Worm (Caenorhabditis elegans) whole organism, mixed stage, embryonic: ENCODE data around the gene swt-6.

Source experiments
- M03D4.4 ChIP-seq: sonication (generic microtip); optimal IDR thresholded peaks from 2 replicates; lab custom pipeline; 2017; ENCODE audit warnings: mild to moderate bottlenecking, missing genetic modification characterization, missing compliant biosample characterization
- bed-3 ChIP-seq: fragments of 200-800 bp; sonication (Bioruptor generic); optimal IDR thresholded peaks from 3 replicates; lab custom pipeline; 2018; ENCODE audit warnings: mild to moderate bottlenecking, missing genetic modification characterization, moderate library complexity, missing compliant biosample characterization
- ceh-39 ChIP-seq: fragments of 150-350 bp; optimal IDR thresholded peaks from 2 replicates; lab custom pipeline; 2014; ENCODE audit warnings: missing biosample characterization, missing genetic modification characterization
- ceh-43 ChIP-seq: fragments of 200-800 bp; sonication (Bioruptor generic); optimal IDR thresholded peaks from 2 replicates; lab custom pipeline; 2018; ENCODE audit warnings: mild to moderate bottlenecking, missing genetic modification characterization, moderate library complexity, missing compliant biosample characterization
- ces-1 ChIP-seq: fragments of 150-350 bp; optimal IDR thresholded peaks from 2 replicates; lab custom pipeline; 2014; ENCODE audit warnings: missing biosample characterization, missing genetic modification reagents, missing genetic modification characterization
- cnd-1 ChIP-seq: fragments of 200-800 bp; sonication (Bioruptor generic); optimal IDR thresholded peaks from 2 replicates; lab custom pipeline; 2018; ENCODE audit warnings: mild to moderate bottlenecking, missing genetic modification characterization, missing compliant biosample characterization
- drap-1 ChIP-seq: fragments of 200-800 bp; sonication (Bioruptor generic); optimal IDR thresholded peaks from 3 replicates; lab custom pipeline; 2018; ENCODE audit warnings: mild to moderate bottlenecking, missing genetic modification characterization, missing compliant biosample characterization
- elt-1 ChIP-seq: sonication (generic microtip); optimal IDR thresholded peaks from 2 replicates; lab custom pipeline; 2017; ENCODE audit warnings: missing genetic modification characterization, mild to moderate bottlenecking, missing compliant biosample characterization, antibody characterized with exemption, moderate library complexity, borderline replicate concordance; ENCODE audit not compliant: insufficient read depth
- elt-3 ChIP-seq: fragments of 150-350 bp; optimal IDR thresholded peaks from 2 replicates; lab custom pipeline; 2014; ENCODE audit warnings: missing biosample characterization, missing genetic modification characterization
- flh-1 ChIP-seq: fragments of 200-800 bp; sonication (Bioruptor generic); optimal IDR thresholded peaks from 2 replicates; lab custom pipeline; 2018; ENCODE audit warnings: mild to moderate bottlenecking, missing genetic modification characterization, moderate library complexity, missing compliant biosample characterization
- ham-2 ChIP-seq: fragments of 200-800 bp; sonication (Bioruptor generic); optimal IDR thresholded peaks from 2 replicates; lab custom pipeline; 2018; ENCODE audit warnings: mild to moderate bottlenecking, missing genetic modification characterization, missing compliant biosample characterization
- hlh-1 ChIP-seq: fragments of 150-350 bp; optimal IDR thresholded peaks from 2 replicates; lab custom pipeline; 2014; ENCODE audit warnings: missing biosample characterization, missing genetic modification reagents, missing genetic modification characterization
- lin-32 ChIP-seq: fragments of 200-800 bp; sonication (Bioruptor generic); optimal IDR thresholded peaks from 2 replicates; lab custom pipeline; 2018; ENCODE audit warnings: mild to moderate bottlenecking, missing genetic modification characterization, missing compliant biosample characterization
- lsy-2 ChIP-seq: fragments of 150-350 bp; optimal IDR thresholded peaks from 2 replicates; lab custom pipeline; 2014; ENCODE audit warnings: missing biosample characterization, missing genetic modification characterization
- mab-5 ChIP-seq: fragments of 150-350 bp; optimal IDR thresholded peaks from 2 replicates; lab custom pipeline; 2014; ENCODE audit warnings: missing biosample characterization, missing genetic modification characterization
- mep-1 ChIP-seq: fragments of 150-350 bp; optimal IDR thresholded peaks from 2 replicates; lab custom pipeline; 2017; ENCODE audit warnings: missing biosample characterization, missing genetic modification reagents, missing genetic modification characterization, inconsistent platforms
- mls-2 ChIP-seq: sonication (generic microtip); optimal IDR thresholded peaks from 2 replicates; lab custom pipeline; 2016; ENCODE audit warnings: mild to moderate bottlenecking, missing genetic modification characterization, moderate library complexity, missing compliant biosample characterization
- nhr-2 ChIP-seq: fragments of 150-350 bp; optimal IDR thresholded peaks from 2 replicates; lab custom pipeline; 2014; ENCODE audit warnings: missing biosample characterization, missing genetic modification characterization
- nhr-237 ChIP-seq: fragments of 150-350 bp; optimal IDR thresholded peaks from 2 replicates; lab custom pipeline; 2014; ENCODE audit warnings: missing biosample characterization, missing genetic modification characterization
- nhr-28 ChIP-seq: fragments of 150-350 bp; optimal IDR thresholded peaks from 2 replicates; lab custom pipeline; 2014; ENCODE audit warnings: missing biosample characterization, missing genetic modification characterization
- pha-4 ChIP-seq: fragments of 150-350 bp; optimal IDR thresholded peaks from 2 replicates; lab custom pipeline; 2018; ENCODE audit warnings: missing biosample characterization, missing genetic modification reagents, missing genetic modification characterization
- sem-2 ChIP-seq: fragments of 200-800 bp; sonication (Bioruptor generic); optimal IDR thresholded peaks from 2 replicates; lab custom pipeline; 2018; ENCODE audit warnings: mild to moderate bottlenecking, missing genetic modification characterization, missing compliant biosample characterization
- snpc-4 ChIP-seq: fragments of 150-350 bp; optimal IDR thresholded peaks from 2 replicates; lab custom pipeline; 2014; ENCODE audit warnings: missing biosample characterization, missing genetic modification characterization
- sptf-1 ChIP-seq: sonication (generic microtip); optimal IDR thresholded peaks from 2 replicates; lab custom pipeline; 2017; ENCODE audit warnings: mild to moderate bottlenecking, missing genetic modification characterization, moderate library complexity, missing compliant biosample characterization
- tbx-8 ChIP-seq: fragments of 200-800 bp; sonication (Bioruptor generic); optimal IDR thresholded peaks from 2 replicates; lab custom pipeline; 2018; ENCODE audit warnings: mild to moderate bottlenecking, missing genetic modification characterization, moderate library complexity, missing compliant biosample characterization
- unc-120 ChIP-seq: sonication (generic microtip); optimal IDR thresholded peaks from 2 replicates; lab custom pipeline; 2017; ENCODE audit warnings: missing genetic modification characterization, missing compliant biosample characterization; ENCODE audit not compliant: poor library complexity, severe bottlenecking
- unc-39 ChIP-seq: fragments of 150-350 bp; optimal IDR thresholded peaks from 2 replicates; lab custom pipeline; 2014; ENCODE audit warnings: missing biosample characterization, missing genetic modification characterization
- zip-8 ChIP-seq: fragments of 150-350 bp; optimal IDR thresholded peaks from 2 replicates; lab custom pipeline; 2014; ENCODE audit warnings: missing biosample characterization, missing genetic modification characterization
- ztf-11 ChIP-seq: fragments of 150-350 bp; optimal IDR thresholded peaks from 2 replicates; lab custom pipeline; 2014; ENCODE audit warnings: missing biosample characterization, missing genetic modification characterization

swt-6 gene

ce11 chrV:13908916-13909176 lies 45.3 kb upstream of the swt-6 start, which contains the start of gene C06B3.6:
TSS of gene C06B3.6 (minus strand) at chrV:13908967.
- TF ChIP-seq cnd-1 (no peak), unc-120 (tag; lab: Kevin White, UChicago) (no peak), drap-1 (GFP tag; lab: Kevin White, UChicago) (no peak), flh-1 (GFP tag; lab: Kevin White, UChicago) (no peak), nhr-28 (no peak), bed-3 (GFP tag; lab: Kevin White, UChicago) (no peak), nhr-2 (tag; lab: Kevin White, UChicago) (no peak), ham-2 (GFP tag; lab: Kevin White, UChicago) (no peak), nhr-237 (tag; lab: Kevin White, UChicago) (no peak), ceh-43 (GFP tag; lab: Kevin White, UChicago) (no peak), hlh-1 (no peak)

- TF ChIP-seq mab-5 (tag; lab: Kevin White, UChicago) (no peak), bed-3 (GFP tag; lab: Kevin White, UChicago) (no peak), nhr-237 (tag; lab: Kevin White, UChicago) (no peak), ceh-43 (GFP tag; lab: Kevin White, UChicago) (no peak), ceh-39 (no peak), mls-2 (tag; lab: Kevin White, UChicago) (no peak), sptf-1 (tag; lab: Kevin White, UChicago) (no peak), lin-32 (no peak), pha-4 (tag; lab: Kevin White, UChicago) (no peak), tbx-8 (GFP tag; lab: Kevin White, UChicago) (no peak), sem-2 (GFP tag; lab: Kevin White, UChicago) (no peak), unc-39 (no peak), ham-2 (GFP tag; lab: Kevin White, UChicago) (no peak), ztf-11 (tag; lab: Kevin White, UChicago) (no peak)
These were observed 44.8 kb upstream of the swt-6 start, which contains the start of gene C06B3.7 for ce11 chrV:13909400-13909799. TSS of gene C06B3.7 (plus strand) at chrV:13909686.

- TF ChIP-seq snpc-4 (tag; lab: Kevin White, UChicago), result no peak
- TF ChIP-seq lsy-2 (tag; lab: Kevin White, UChicago), result no peak
- TF ChIP-seq unc-39, result no peak
- TF ChIP-seq pha-4 (tag; lab: Kevin White, UChicago), result no peak
These were observed 38.8 kb upstream of the swt-6 start, which contains the start of gene gcy-32 for ce11 chrV:13915390-13915789. TSS of gene gcy-32 (minus strand) at chrV:13915490.

ce11 chrV:13916196-13916595 lies 38.0 kb upstream of the swt-6 start, which contains the start of gene str-252:
TSS of gene str-252 (plus strand) at chrV:13916496.
- TF ChIP-seq lin-32 (no peak), mep-1 (tag; lab: Kevin White, UChicago) (no peak), pha-4 (tag; lab: Kevin White, UChicago) (no peak)

- TF ChIP-seq lsy-2 (tag; lab: Kevin White, UChicago) (no peak), unc-39 (no peak), bed-3 (GFP tag; lab: Kevin White, UChicago) (no peak), tbx-8 (GFP tag; lab: Kevin White, UChicago) (no peak), unc-120 (tag; lab: Kevin White, UChicago) (no peak), elt-1 (tag; lab: Kevin White, UChicago) (no peak), elt-3 (tag; lab: Kevin White, UChicago) (no peak), ztf-11 (tag; lab: Kevin White, UChicago) (no peak)
- TF ChIP-seq, all 35 proteins: peak for 0
These were observed 35.8 kb upstream of the swt-6 start, which contains the start of gene str-250 for ce11 chrV:13918341-13918740. TSS of gene str-250 (plus strand) at chrV:13918641.

- no peak for TF ChIP-seq lsy-2 (tag; lab: Kevin White, UChicago)
- no peak for TF ChIP-seq pha-4 (tag; lab: Kevin White, UChicago)
These were observed 33.4 kb upstream of the swt-6 start, which contains the start of gene srx-42 for ce11 chrV:13920730-13921129. TSS of gene srx-42 (plus strand) at chrV:13921030.

ce11 chrV:13923851-13924250 lies 30.3 kb upstream of the swt-6 start, which contains the start of gene srxa-11:
TSS of gene srxa-11 (plus strand) at chrV:13924151.
- TF ChIP-seq sem-2 (GFP tag; lab: Kevin White, UChicago), result no peak
- no peak for TF ChIP-seq ceh-43 (GFP tag; lab: Kevin White, UChicago)
- TF ChIP-seq drap-1 (GFP tag; lab: Kevin White, UChicago), result no peak
- TF ChIP-seq tbx-8 (GFP tag; lab: Kevin White, UChicago), result no peak
- no peak for TF ChIP-seq flh-1 (GFP tag; lab: Kevin White, UChicago)
- TF ChIP-seq ces-1 (GFP tag; lab: Kevin White, UChicago), result no peak
- no peak for TF ChIP-seq lin-32
- TF ChIP-seq zip-8 (tag; lab: Kevin White, UChicago), result no peak
- no peak for TF ChIP-seq ztf-11 (tag; lab: Kevin White, UChicago)
- no peak for TF ChIP-seq bed-3 (GFP tag; lab: Kevin White, UChicago)
- TF ChIP-seq M03D4.4 (tag; lab: Kevin White, UChicago), result no peak
- TF ChIP-seq nhr-28, result no peak
